Fruit fly (Drosophila melanogaster) whole organism, embryonic: ENCODE data around the gene CG32087.

Source experiments
- Adf1 ChIP-seq: fragments of 200-800 bp; sonication (Bioruptor generic); IDR thresholded peaks from 2 replicates; pipeline ENCODE4 v1.3.6; 2022; ENCODE audit warnings: missing biosample characterization, missing genetic modification characterization
- Aef1 ChIP-seq: fragments of 200-800 bp; sonication (Bioruptor generic); IDR thresholded peaks from 3 replicates; pipeline ENCODE4 v1.3.6; 2022; ENCODE audit warnings: missing biosample characterization, missing genetic modification characterization
- Antp ChIP-seq: fragments of 200-800 bp; sonication (Bioruptor generic); optimal IDR thresholded peaks from 3 replicates; lab custom pipeline; 2016; ENCODE audit warnings: missing biosample characterization, missing genetic modification characterization
- Awh ChIP-seq: fragments of 200-800 bp; sonication (Bioruptor generic); IDR thresholded peaks from 2 replicates; pipeline ENCODE4, ENCODE4 v1.3.6; 2022; ENCODE audit warnings: missing biosample characterization, missing genetic modification characterization
- B-H2 ChIP-seq: fragments of 200-800 bp; sonication (Bioruptor generic); optimal IDR thresholded peaks from 2 replicates; lab custom pipeline; 2018; ENCODE audit warnings: missing biosample characterization, mild to moderate bottlenecking, missing genetic modification characterization
- Blimp-1 ChIP-seq: fragments of 200-800 bp; sonication (Bioruptor generic); optimal IDR thresholded peaks from 3 replicates; lab custom pipeline; 2018; ENCODE audit warnings: missing biosample characterization, missing genetic modification characterization, mild to moderate bottlenecking, moderate library complexity, missing genetic modification reagents
- CG11398 ChIP-seq: fragments of 200-800 bp; sonication (Bioruptor generic); optimal IDR thresholded peaks from 2 replicates; lab custom pipeline; 2016; ENCODE audit warnings: missing biosample characterization, missing genetic modification characterization
- CG11696 ChIP-seq: fragments of 200-800 bp; sonication (Bioruptor generic); IDR thresholded peaks from 2 replicates; pipeline ENCODE4 v1.3.6; 2022; ENCODE audit warnings: missing biosample characterization, missing genetic modification characterization
- CG13296 ChIP-seq: fragments of 200-800 bp; sonication (Bioruptor generic); optimal IDR thresholded peaks from 3 replicates; lab custom pipeline; 2018; ENCODE audit warnings: missing biosample characterization, mild to moderate bottlenecking, missing genetic modification characterization
- CG15514 ChIP-seq: fragments of 200-800 bp; sonication (Bioruptor generic); optimal IDR thresholded peaks from 3 replicates; lab custom pipeline; 2017; ENCODE audit warnings: missing biosample characterization, missing genetic modification characterization, mild to moderate bottlenecking, moderate library complexity, missing genetic modification reagents
- CG16815 ChIP-seq: fragments of 200-800 bp; sonication (Bioruptor generic); optimal IDR thresholded peaks from 3 replicates; lab custom pipeline; 2017; ENCODE audit warnings: missing biosample characterization, mild to moderate bottlenecking, missing genetic modification characterization
- CG18011 ChIP-seq: fragments of 200-800 bp; sonication (Bioruptor generic); optimal IDR thresholded peaks from 2 replicates; lab custom pipeline; 2017; ENCODE audit warnings: missing biosample characterization, missing genetic modification characterization, mild to moderate bottlenecking, moderate library complexity, missing genotype
- CG3281 ChIP-seq: fragments of 200-800 bp; sonication (Bioruptor generic); optimal IDR thresholded peaks from 3 replicates; lab custom pipeline; 2017; ENCODE audit warnings: missing biosample characterization, mild to moderate bottlenecking, missing genetic modification characterization
- CG34376 ChIP-seq: fragments of 200-800 bp; sonication (Bioruptor generic); optimal IDR thresholded peaks from 2 replicates; lab custom pipeline; 2018; ENCODE audit warnings: missing biosample characterization, mild to moderate bottlenecking, missing genetic modification characterization
- CG5245 ChIP-seq: fragments of 200-800 bp; sonication (Bioruptor generic); optimal IDR thresholded peaks from 3 replicates; lab custom pipeline; 2016; ENCODE audit warnings: missing biosample characterization, missing genetic modification characterization
- CG6254 ChIP-seq: fragments of 200-800 bp; sonication (Bioruptor generic); optimal IDR thresholded peaks from 3 replicates; lab custom pipeline; 2017; ENCODE audit warnings: mild to moderate bottlenecking, missing biosample characterization, missing genetic modification reagents, missing genetic modification characterization
- CG7271 ChIP-seq: fragments of 200-800 bp; sonication (Bioruptor generic); optimal IDR thresholded peaks from 2 replicates; lab custom pipeline; 2018; ENCODE audit warnings: missing biosample characterization, mild to moderate bottlenecking, missing genetic modification characterization, moderate library complexity
- CG7963 ChIP-seq: fragments of 200-800 bp; sonication (Bioruptor generic); IDR thresholded peaks from 3 replicates; pipeline ENCODE4 v1.3.6; 2022; ENCODE audit warnings: missing biosample characterization, missing genetic modification characterization; ENCODE audit not compliant: partially characterized antibody
- CG9817 ChIP-seq: fragments of 200-800 bp; sonication (Bioruptor generic); optimal IDR thresholded peaks from 2 replicates; lab custom pipeline; 2018; ENCODE audit warnings: missing biosample characterization, mild to moderate bottlenecking, missing genetic modification characterization, moderate library complexity
- Dbx ChIP-seq: fragments of 200-800 bp; sonication (Bioruptor generic); IDR thresholded peaks from 3 replicates; pipeline ENCODE4 v1.3.6; 2022; ENCODE audit warnings: missing biosample characterization, missing genetic modification characterization
- Drgx ChIP-seq: fragments of 200-800 bp; sonication (Bioruptor generic); IDR thresholded peaks from 2 replicates; pipeline ENCODE4 v1.3.6; 2022; ENCODE audit warnings: missing biosample characterization, missing genetic modification characterization
- Eip74EF ChIP-seq, 2 experiments: fragments of 200-800 bp in 1 of 2; fragments of >200 bp in 1 of 2; sonication (Bioruptor generic) in 1 of 2; optimal IDR thresholded peaks; 2 replicates each; lab custom pipeline; 2017 to 2019; ENCODE audit warnings: missing biosample characterization in 2 of 2, missing genetic modification characterization in 2 of 2, mild to moderate bottlenecking in 1 of 2, moderate library complexity in 1 of 2
- HmgD ChIP-seq: fragments of 200-800 bp; sonication (Bioruptor generic); optimal IDR thresholded peaks from 3 replicates; lab custom pipeline; 2016; ENCODE audit warnings: missing biosample characterization, missing genetic modification characterization
- Lpt ChIP-seq: fragments of >200 bp; optimal IDR thresholded peaks from 2 replicates; lab custom pipeline; 2018; ENCODE audit warnings: missing biosample characterization, missing genetic modification characterization
- MBD-R2 ChIP-seq: fragments of 200-800 bp; sonication (Bioruptor generic); IDR thresholded peaks from 2 replicates; pipeline ENCODE4 v1.3.6; 2022; ENCODE audit warnings: missing biosample characterization, missing genetic modification characterization
- NC2α ChIP-seq: fragments of 200-800 bp; sonication (Bioruptor generic); optimal IDR thresholded peaks from 2 replicates; lab custom pipeline; 2016; ENCODE audit warnings: missing biosample characterization, missing genetic modification characterization
- Pdp1 ChIP-seq, 2 experiments: fragments of 200-800 bp; sonication (Bioruptor generic); optimal IDR thresholded peaks; 3 replicates each; lab custom pipeline; 2016; ENCODE audit warnings: missing biosample characterization in 2 of 2, missing genetic modification characterization in 2 of 2, mild to moderate bottlenecking in 1 of 2, moderate library complexity in 1 of 2
- Side ChIP-seq: fragments of 200-800 bp; sonication (Bioruptor generic); optimal IDR thresholded peaks from 2 replicates; lab custom pipeline; 2016; ENCODE audit warnings: missing biosample characterization, missing genetic modification characterization
- Spps ChIP-seq: fragments of 200-800 bp; sonication (Bioruptor generic); optimal IDR thresholded peaks from 2 replicates; lab custom pipeline; 2018; ENCODE audit warnings: missing biosample characterization, mild to moderate bottlenecking, missing genetic modification characterization
- Sry-δ ChIP-seq: fragments of 200-800 bp; sonication (Bioruptor generic); optimal IDR thresholded peaks from 2 replicates; lab custom pipeline; 2016; ENCODE audit warnings: missing biosample characterization, missing genetic modification characterization
- Taf1 ChIP-seq: fragments of 200-800 bp; sonication (Bioruptor generic); IDR thresholded peaks from 2 replicates; pipeline ENCODE4 v1.3.6; 2022; ENCODE audit warnings: missing biosample characterization, missing genetic modification characterization
- Tbp ChIP-seq: fragments of >200 bp; optimal IDR thresholded peaks from 2 replicates; lab custom pipeline; 2018; ENCODE audit warnings: missing biosample characterization, missing genetic modification characterization
- al ChIP-seq: fragments of 200-800 bp; sonication (Bioruptor generic); IDR thresholded peaks from 2 replicates; pipeline ENCODE4 v1.3.6; 2022; ENCODE audit warnings: missing biosample characterization, missing genetic modification characterization
- bab2 ChIP-seq: fragments of 200-800 bp; sonication (Bioruptor generic); optimal IDR thresholded peaks from 2 replicates; lab custom pipeline; 2016; ENCODE audit warnings: missing biosample characterization, missing genetic modification characterization
- crp ChIP-seq, 2 experiments: fragments of 200-800 bp; sonication (Bioruptor generic); optimal IDR thresholded peaks; 2 replicates in 1 of 2; 3 replicates in 1 of 2; lab custom pipeline; 2017; ENCODE audit warnings: missing biosample characterization in 2 of 2, missing genetic modification characterization in 2 of 2, mild to moderate bottlenecking in 1 of 2, moderate library complexity in 1 of 2
- dmrt11E ChIP-seq: fragments of 200-800 bp; sonication (Bioruptor generic); optimal IDR thresholded peaks from 3 replicates; lab custom pipeline; 2018; ENCODE audit warnings: missing biosample characterization, mild to moderate bottlenecking, missing genetic modification characterization, moderate library complexity
- en ChIP-seq: fragments of 200-800 bp; sonication (Bioruptor generic); optimal IDR thresholded peaks from 2 replicates; lab custom pipeline; 2016; ENCODE audit warnings: missing biosample characterization, missing genetic modification characterization
- esg ChIP-seq: fragments of 200-800 bp; sonication (Bioruptor generic); conservative IDR thresholded peaks from 2 replicates; pipeline ENCODE4 v1.3.6; 2022; ENCODE audit warnings: missing biosample characterization, missing genetic modification characterization
- fd64A ChIP-seq: fragments of 200-800 bp; sonication (Bioruptor generic); optimal IDR thresholded peaks from 3 replicates; lab custom pipeline; 2018; ENCODE audit warnings: missing biosample characterization, mild to moderate bottlenecking, missing genetic modification characterization
- h ChIP-seq: fragments of >200 bp; optimal IDR thresholded peaks from 2 replicates; lab custom pipeline; 2017
- kay ChIP-seq: fragments of 200-800 bp; sonication (Bioruptor generic); optimal IDR thresholded peaks from 2 replicates; lab custom pipeline; 2016; ENCODE audit warnings: missing biosample characterization, missing genetic modification characterization
- kni ChIP-seq: fragments of 200-800 bp; sonication (Bioruptor generic); optimal IDR thresholded peaks from 3 replicates; lab custom pipeline; 2017; ENCODE audit warnings: mild to moderate bottlenecking, missing biosample characterization, missing genetic modification reagents, missing genetic modification characterization
- lmd ChIP-seq: fragments of 200-800 bp; sonication (Bioruptor generic); IDR thresholded peaks from 2 replicates; pipeline ENCODE4 v1.3.6; 2022; ENCODE audit warnings: missing biosample characterization, missing genetic modification characterization
- pho ChIP-seq: fragments of 200-800 bp; sonication (Bioruptor generic); optimal IDR thresholded peaks from 2 replicates; lab custom pipeline; 2016; ENCODE audit warnings: missing biosample characterization, missing genetic modification characterization
- pita ChIP-seq: fragments of 200-800 bp; sonication (Bioruptor generic); optimal IDR thresholded peaks from 2 replicates; lab custom pipeline; 2017; ENCODE audit warnings: missing biosample characterization, mild to moderate bottlenecking, missing genetic modification characterization
- row ChIP-seq: fragments of 200-800 bp; sonication (Bioruptor generic); IDR thresholded peaks from 3 replicates; pipeline ENCODE4 v1.3.6; 2022; ENCODE audit warnings: missing biosample characterization, missing genetic modification characterization
- sd ChIP-seq: fragments of 200-800 bp; sonication (Bioruptor generic); optimal IDR thresholded peaks from 3 replicates; lab custom pipeline; 2018; ENCODE audit warnings: missing biosample characterization, mild to moderate bottlenecking, missing genetic modification characterization, moderate library complexity
- vfl ChIP-seq: fragments of 200-800 bp; sonication (Bioruptor generic); optimal IDR thresholded peaks from 2 replicates; lab custom pipeline; 2016; ENCODE audit warnings: missing biosample characterization, missing genetic modification characterization

Gene CG32087

DNA sequence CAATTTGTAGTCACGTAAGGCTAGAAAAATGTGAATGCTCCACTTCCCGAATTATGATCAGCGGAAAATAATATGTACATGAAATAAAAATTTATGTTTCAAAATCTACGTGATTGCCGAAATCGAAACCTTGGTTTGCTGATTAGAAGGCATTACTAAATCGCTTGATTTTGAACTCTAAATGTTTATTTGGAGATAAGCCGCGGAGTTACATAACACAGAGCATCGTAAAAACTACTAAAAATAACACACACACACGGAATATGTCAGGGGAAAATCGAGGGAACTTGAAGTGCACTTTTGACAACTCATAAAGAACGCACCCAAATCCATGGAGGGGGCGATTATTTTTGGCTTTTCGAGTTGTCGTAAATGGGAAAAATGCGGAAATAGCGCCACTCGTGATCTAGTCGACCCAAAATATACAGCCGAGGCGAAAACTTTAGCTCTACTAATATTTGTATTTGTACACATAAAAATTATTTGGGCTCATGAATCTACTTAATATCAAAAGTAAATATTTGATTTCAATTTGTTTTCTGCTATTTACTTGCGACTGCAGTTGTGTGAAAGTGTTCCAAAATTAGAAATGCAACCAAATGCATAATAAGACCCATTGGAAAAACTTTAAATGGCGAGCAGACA is 26.9 kb upstream of the CG32087 start:
- TF ChIP-seq row (peak; percentile 8; the same call in 1 of the 3 replicates), kay (no peak), CG11696 (peak; percentile 65), Pdp1 (GFP tag; optimal IDR thresholded peaks at IDR 0.05; lab: Kevin White, UChicago) (peak in 1 of 2 experiments; percentile 92), CG15514 (GFP tag; lab: Kevin White, UChicago) (peak; percentile 3), Eip74EF (GFP tag; optimal IDR thresholded peaks at IDR 0.05; lab: Kevin White, UChicago) (peak in 1 of 2 experiments; percentile 50), CG13296 (GFP tag; lab: Kevin White, UChicago) (no peak)

DNA sequence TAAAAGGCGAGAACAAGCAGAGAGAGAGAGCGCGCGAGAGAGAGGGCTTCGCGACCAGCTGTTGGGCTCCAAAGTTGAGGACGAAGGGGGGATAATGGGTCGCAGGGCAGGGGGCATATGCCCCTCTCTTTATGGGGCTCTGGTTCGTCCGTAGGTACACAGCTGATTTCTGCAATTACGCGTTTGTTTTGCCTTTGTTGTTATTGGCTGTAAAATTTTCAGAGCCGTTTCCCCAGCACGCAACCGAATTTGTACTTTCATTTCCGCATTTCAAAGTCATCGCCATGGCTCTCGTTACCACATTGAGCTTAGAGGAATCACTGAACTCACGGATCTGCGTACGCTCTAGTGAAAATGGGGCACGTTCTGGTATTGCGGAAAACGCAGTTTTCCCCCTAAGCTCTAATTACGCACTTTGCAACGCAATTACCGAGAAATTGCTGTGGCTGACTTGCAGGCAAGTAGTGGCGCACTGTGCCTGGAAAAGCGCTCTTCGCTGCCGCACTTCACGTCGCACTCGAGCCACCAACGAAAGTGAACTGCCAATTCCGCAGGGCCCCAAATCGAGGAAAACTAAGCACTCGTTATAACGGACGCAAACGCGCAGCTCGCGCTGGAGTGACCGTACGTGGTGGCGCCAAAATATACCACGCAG is 23.8 kb upstream of the CG32087 start, which contains the start of gene CG11658:
TSS of gene CG11658 (minus strand) at position 576 of the 655 bp plus-strand sequence.
- TF ChIP-seq h, result no peak
- TF ChIP-seq NC2α (GFP tag; lab: Kevin White, UChicago), result no peak
- no peak for TF ChIP-seq Antp (GFP tag; lab: Kevin White, UChicago)
- TF ChIP-seq CG16815 (GFP tag; lab: Kevin White, UChicago), result no peak
- no peak for TF ChIP-seq Spps
- no peak for TF ChIP-seq bab2
- no peak for TF ChIP-seq Taf1 (GFP tag; lab: Robert Waterston, UW)
- peak; percentile 57 for TF ChIP-seq kni (GFP tag; lab: Kevin White, UChicago)
- TF ChIP-seq CG11398 (GFP tag; lab: Kevin White, UChicago), result peak; percentile 22
- TF ChIP-seq al, result no peak
- TF ChIP-seq CG9817 (tag; lab: Kevin White, UChicago), result no peak
- no peak; the same call in 1 of the 2 replicates for TF ChIP-seq Adf1 (GFP tag; lab: Robert Waterston, UW)
- peak; percentile 68 for TF ChIP-seq Blimp-1 (GFP tag; lab: Kevin White, UChicago)
- no peak for TF ChIP-seq CG7271 (tag; lab: Kevin White, UChicago)
- no peak for TF ChIP-seq Tbp (GFP tag; lab: Kevin White, UChicago)
- no peak for TF ChIP-seq pho
- TF ChIP-seq pita (GFP tag; lab: Kevin White, UChicago), result no peak
- peak; percentile 5 for TF ChIP-seq CG3281 (GFP tag; lab: Kevin White, UChicago)
- no peak for TF ChIP-seq vfl (GFP tag; lab: Kevin White, UChicago)
- peak in 1 of 2 experiments; percentile 84 for TF ChIP-seq crp (GFP tag; optimal IDR thresholded peaks at IDR 0.05; lab: Kevin White, UChicago)
- TF ChIP-seq Aef1 (GFP tag; lab: Robert Waterston, UW), result no peak
- TF ChIP-seq Awh (GFP tag; lab: Robert Waterston, UW), result no peak
- no peak for TF ChIP-seq fd64A (GFP tag; lab: Kevin White, UChicago)
- TF ChIP-seq lmd, result no peak
- TF ChIP-seq CG5245 (GFP tag; lab: Kevin White, UChicago), result no peak
- no peak for TF ChIP-seq B-H2 (GFP tag; lab: Kevin White, UChicago)
- TF ChIP-seq sd (tag; lab: Kevin White, UChicago), result peak; percentile 8
- no peak for TF ChIP-seq CG7963 (GFP tag; lab: Robert Waterston, UW)
- TF ChIP-seq Sry-δ (GFP tag; lab: Kevin White, UChicago), result no peak
- peak; percentile 8 for TF ChIP-seq HmgD (GFP tag; lab: Kevin White, UChicago)
- peak; percentile 38; the same call in 1 of the 2 replicates for TF ChIP-seq Drgx (GFP tag; lab: Robert Waterston, UW)
- TF ChIP-seq CG18011 (GFP tag; lab: Kevin White, UChicago), result no peak
- TF ChIP-seq Lpt (GFP tag; lab: Kevin White, UChicago), result no peak
- peak; percentile 16; the same call in 1 of the 2 replicates for TF ChIP-seq MBD-R2 (GFP tag; lab: Robert Waterston, UW)
- no peak for TF ChIP-seq CG6254
- no peak for TF ChIP-seq esg (GFP tag; lab: Robert Waterston, UW)
- peak; percentile 68 for TF ChIP-seq CG34376 (GFP tag; lab: Kevin White, UChicago)
- peak; percentile 8; the same call in 1 of the 3 replicates for TF ChIP-seq Dbx (GFP tag; lab: Robert Waterston, UW)
- no peak for TF ChIP-seq Side
- no peak for TF ChIP-seq en (GFP tag; lab: Kevin White, UChicago)
- no peak for TF ChIP-seq dmrt11E (tag; lab: Kevin White, UChicago)
